Worm (Caenorhabditis elegans) whole organism, L4 larva: Measurements from ENCODE around the gene Y60A3A.24.
"Not testable (repeated sequence)": the region's sequence is repeated elsewhere in the genome, so short reads cannot be mapped to it uniquely, and the experiment has no call there.

Source experiments
- F49E8.2 ChIP-seq: sonication (generic microtip); optimal IDR thresholded peaks from 2 replicates; lab custom pipeline; 2016; ENCODE audit warnings: missing compliant biosample characterization, mild to moderate bottlenecking, missing genetic modification characterization, borderline replicate concordance
- Y105C5A.15 ChIP-seq: fragments of 200-800 bp; sonication (Bioruptor generic); IDR thresholded peaks from 2 replicates; pipeline ENCODE4 v1.3.6; 2022; ENCODE audit warnings: missing genetic modification characterization, missing compliant biosample characterization
- fos-1 ChIP-seq: fragments of 150-350 bp; optimal IDR thresholded peaks from 2 replicates; lab custom pipeline; 2014; ENCODE audit warnings: missing biosample characterization, missing genetic modification characterization
- nhr-11 ChIP-seq: fragments of 150-350 bp; optimal IDR thresholded peaks from 2 replicates; lab custom pipeline; 2014; ENCODE audit warnings: missing biosample characterization, missing genetic modification characterization
- nhr-6 ChIP-seq: fragments of 150-350 bp; optimal IDR thresholded peaks from 2 replicates; lab custom pipeline; 2014; ENCODE audit warnings: missing biosample characterization, missing genetic modification characterization
- pha-4 ChIP-seq, 2 experiments: fragments of 150-350 bp in 1 of 2; fragments of 200-800 bp in 1 of 2; sonication (Bioruptor generic) in 1 of 2; IDR thresholded peaks in 1 of 2; optimal IDR thresholded peaks in 1 of 2; 2 replicates each; pipeline versions ENCODE4 v1.3.6 to Lab custom; 2014 to 2022; ENCODE audit warnings: missing genetic modification characterization in 2 of 2, missing genetic modification reagents in 2 of 2, missing biosample characterization in 1 of 2, missing compliant biosample characterization in 1 of 2
- ztf-11 ChIP-seq: fragments of 150-350 bp; optimal IDR thresholded peaks from 2 replicates; lab custom pipeline; 2014; ENCODE audit warnings: missing biosample characterization, missing genetic modification characterization

ce11 chrV:19949721-19950120 is 32.0 kb downstream of the Y60A3A.24 start, which contains the start of gene Y60A3A.8:
- not testable (repeated sequence) for TF ChIP-seq ztf-11 (tag; lab: Kevin White, UChicago); fos-1; Y105C5A.15 (GFP tag; lab: Robert Waterston, UW); nhr-11 (tag; lab: Kevin White, UChicago); nhr-6; pha-4 (GFP tag; IDR thresholded peaks at IDR 0.05; lab: Robert Waterston, UW); pha-4 (tag; optimal IDR thresholded peaks at IDR 0.05; lab: Kevin White, UChicago); F49E8.2 (tag; lab: Kevin White, UChicago)
